Worm (Caenorhabditis elegans) whole organism, early embryonic: ENCODE measurements around the gene col-156.

ENCODE experiments used
- F13C5.2 ChIP-seq: sonication (generic microtip); optimal IDR thresholded peaks from 2 replicates; lab custom pipeline; 2017; ENCODE audit warnings: mild to moderate bottlenecking, missing genetic modification characterization, inconsistent platforms, missing compliant biosample characterization
- flt-1 ChIP-seq: fragments of 200-800 bp; sonication (Bioruptor generic); IDR thresholded peaks from 2 replicates; pipeline ENCODE4 v1.3.6; 2022; ENCODE audit warnings: missing genetic modification characterization, missing compliant biosample characterization
- hmg-4 ChIP-seq: fragments of 200-800 bp; sonication (Bioruptor generic); optimal IDR thresholded peaks from 2 replicates; lab custom pipeline; 2018; ENCODE audit warnings: mild to moderate bottlenecking, missing genetic modification characterization, missing compliant biosample characterization
- scrt-1 ChIP-seq: fragments of 200-800 bp; sonication (Bioruptor generic); IDR thresholded peaks from 2 replicates; pipeline ENCODE4 v1.3.6; 2022; ENCODE audit warnings: missing genetic modification characterization, missing compliant biosample characterization
- sea-1 ChIP-seq: fragments of 200-800 bp; sonication (Bioruptor generic); conservative IDR thresholded peaks from 2 replicates; pipeline ENCODE4 v1.3.6; 2022; ENCODE audit warnings: missing genetic modification characterization, missing compliant biosample characterization
- tbx-11 ChIP-seq: fragments of 200-800 bp; sonication (Bioruptor generic); IDR thresholded peaks from 2 replicates; pipeline ENCODE4 v1.3.6; 2022; ENCODE audit warnings: missing genetic modification characterization, missing compliant biosample characterization

- no peak for TF ChIP-seq sea-1 (GFP tag; lab: Robert Waterston, UW)
- TF ChIP-seq hmg-4 (GFP tag; lab: Kevin White, UChicago), result no peak
- no peak for TF ChIP-seq flt-1 (GFP tag; lab: Robert Waterston, UW)
- TF ChIP-seq F13C5.2 (tag; lab: Kevin White, UChicago), result no peak
- TF ChIP-seq tbx-11 (GFP tag; lab: Robert Waterston, UW), result no peak
- TF ChIP-seq scrt-1 (GFP tag; lab: Robert Waterston, UW), result no peak
Observed at ce11 chrV:11492456-11492855, 42.3 kb upstream of the col-156 start, which contains the start of gene T11F9.21.
